Fruit fly (Drosophila melanogaster) whole organism, embryonic: ENCODE data around the gene a10.

Source experiments
- Aef1 ChIP-seq: fragments of 200-800 bp; sonication (Bioruptor generic); IDR thresholded peaks from 3 replicates; pipeline ENCODE4 v1.3.6; 2022; ENCODE audit warnings: missing biosample characterization, missing genetic modification characterization
- B-H1 ChIP-seq: fragments of 200-800 bp; sonication (Bioruptor generic); IDR thresholded peaks from 3 replicates; pipeline ENCODE4 v1.3.6; 2022; ENCODE audit warnings: missing biosample characterization, missing genetic modification characterization
- CG10267 ChIP-seq: fragments of 200-800 bp; sonication (Bioruptor generic); optimal IDR thresholded peaks from 2 replicates; lab custom pipeline; 2018; ENCODE audit warnings: missing biosample characterization, mild to moderate bottlenecking, missing genetic modification characterization, moderate library complexity
- CG10366 ChIP-seq: fragments of 200-800 bp; sonication (Bioruptor generic); IDR thresholded peaks from 2 replicates; pipeline ENCODE4 v1.3.6; 2022; ENCODE audit warnings: missing biosample characterization, missing genetic modification characterization
- CG10565 ChIP-seq: fragments of 200-800 bp; sonication (Bioruptor generic); optimal IDR thresholded peaks from 3 replicates; lab custom pipeline; 2016; ENCODE audit warnings: missing biosample characterization, mild to moderate bottlenecking, missing genetic modification characterization
- CG11085 ChIP-seq: fragments of 200-800 bp; sonication (Bioruptor generic); IDR thresholded peaks from 2 replicates; pipeline ENCODE4 v1.3.6; 2022; ENCODE audit warnings: missing biosample characterization, missing genetic modification characterization
- CG12942 ChIP-seq: fragments of 200-800 bp; sonication (Bioruptor generic); optimal IDR thresholded peaks from 3 replicates; lab custom pipeline; 2016; ENCODE audit warnings: missing biosample characterization, missing genetic modification characterization
- CG14050 ChIP-seq: fragments of 200-800 bp; sonication (Bioruptor generic); IDR thresholded peaks from 3 replicates; pipeline ENCODE4 v1.3.6; 2022; ENCODE audit warnings: missing biosample characterization, missing genetic modification characterization
- CG1602 ChIP-seq: fragments of 200-800 bp; sonication (Bioruptor generic); optimal IDR thresholded peaks from 3 replicates; lab custom pipeline; 2016; ENCODE audit warnings: missing biosample characterization, missing genetic modification characterization
- CG16813 ChIP-seq: fragments of 200-800 bp; sonication (Bioruptor generic); IDR thresholded peaks from 3 replicates; pipeline ENCODE4 v1.3.6; 2022; ENCODE audit warnings: missing biosample characterization, missing genetic modification characterization; ENCODE audit not compliant: partially characterized antibody
- CG17328 ChIP-seq: fragments of 200-800 bp; sonication (Bioruptor generic); IDR thresholded peaks from 2 replicates; pipeline ENCODE4 v1.3.6; 2022; ENCODE audit warnings: missing biosample characterization, missing genetic modification characterization
- CG2116 ChIP-seq: fragments of 200-800 bp; sonication (Bioruptor generic); optimal IDR thresholded peaks from 3 replicates; lab custom pipeline; 2018; ENCODE audit warnings: missing biosample characterization, mild to moderate bottlenecking, missing genetic modification characterization
- CG2712 ChIP-seq: fragments of 200-800 bp; optimal IDR thresholded peaks from 3 replicates; lab custom pipeline; 2019; ENCODE audit warnings: missing biosample characterization, mild to moderate bottlenecking, missing genetic modification characterization, moderate library complexity
- CG32772 ChIP-seq: fragments of 200-800 bp; sonication (Bioruptor generic); IDR thresholded peaks from 2 replicates; pipeline ENCODE4 v1.3.6; 2022; ENCODE audit warnings: missing biosample characterization, missing genetic modification characterization
- CG33557 ChIP-seq: fragments of 200-800 bp; sonication (Bioruptor generic); optimal IDR thresholded peaks from 2 replicates; lab custom pipeline; 2019; ENCODE audit warnings: missing biosample characterization, mild to moderate bottlenecking, missing genetic modification characterization, moderate library complexity
- CG34376 ChIP-seq: fragments of 200-800 bp; sonication (Bioruptor generic); optimal IDR thresholded peaks from 2 replicates; lab custom pipeline; 2018; ENCODE audit warnings: missing biosample characterization, mild to moderate bottlenecking, missing genetic modification characterization
- CG6254 ChIP-seq: fragments of 200-800 bp; sonication (Bioruptor generic); optimal IDR thresholded peaks from 3 replicates; lab custom pipeline; 2017; ENCODE audit warnings: mild to moderate bottlenecking, missing biosample characterization, missing genetic modification reagents, missing genetic modification characterization
- CG7271 ChIP-seq: fragments of 200-800 bp; sonication (Bioruptor generic); optimal IDR thresholded peaks from 2 replicates; lab custom pipeline; 2018; ENCODE audit warnings: missing biosample characterization, mild to moderate bottlenecking, missing genetic modification characterization, moderate library complexity
- E2f1 ChIP-seq: fragments of 200-800 bp; sonication (Bioruptor generic); IDR thresholded peaks from 2 replicates; pipeline ENCODE4 v1.3.6; 2022; ENCODE audit warnings: missing biosample characterization, missing genetic modification characterization
- ERR ChIP-seq: fragments of 200-800 bp; sonication (Bioruptor generic); optimal IDR thresholded peaks from 2 replicates; lab custom pipeline; 2016; ENCODE audit warnings: missing biosample characterization, missing genetic modification characterization
- Gsc ChIP-seq: fragments of 200-800 bp; sonication (Bioruptor generic); IDR thresholded peaks from 2 replicates; pipeline ENCODE4 v1.3.6; 2022; ENCODE audit warnings: missing biosample characterization, missing genetic modification characterization
- HHEX ChIP-seq: fragments of 200-800 bp; sonication (Bioruptor generic); optimal IDR thresholded peaks from 3 replicates; lab custom pipeline; 2017; ENCODE audit warnings: missing biosample characterization, mild to moderate bottlenecking, missing genetic modification characterization, missing genetic modification reagents
- Neu2 ChIP-seq: fragments of 200-800 bp; sonication (Bioruptor generic); optimal IDR thresholded peaks from 3 replicates; lab custom pipeline; 2016; ENCODE audit warnings: missing biosample characterization, missing genetic modification characterization, borderline replicate concordance
- Optix ChIP-seq: fragments of 200-800 bp; sonication (Bioruptor generic); IDR thresholded peaks from 3 replicates; pipeline ENCODE4 v1.3.6; 2022; ENCODE audit warnings: missing biosample characterization, missing genetic modification characterization
- Pdp1 ChIP-seq, 2 experiments: fragments of 200-800 bp; sonication (Bioruptor generic); optimal IDR thresholded peaks; 3 replicates each; lab custom pipeline; 2016; ENCODE audit warnings: missing biosample characterization in 2 of 2, missing genetic modification characterization in 2 of 2, mild to moderate bottlenecking in 1 of 2, moderate library complexity in 1 of 2
- Rfx ChIP-seq: fragments of 200-800 bp; sonication (Bioruptor generic); IDR thresholded peaks from 2 replicates; pipeline ENCODE4 v1.3.6; 2022; ENCODE audit warnings: missing biosample characterization, missing genetic modification characterization
- Spps ChIP-seq: fragments of 200-800 bp; sonication (Bioruptor generic); optimal IDR thresholded peaks from 2 replicates; lab custom pipeline; 2018; ENCODE audit warnings: missing biosample characterization, mild to moderate bottlenecking, missing genetic modification characterization
- Vsx1 ChIP-seq: fragments of 200-800 bp; sonication (Bioruptor generic); optimal IDR thresholded peaks from 2 replicates; lab custom pipeline; 2017; ENCODE audit warnings: missing biosample characterization, mild to moderate bottlenecking, missing genetic modification characterization, missing genetic modification reagents
- chif ChIP-seq, 2 experiments: fragments of 200-800 bp; sonication (Bioruptor generic); optimal IDR thresholded peaks; 3 replicates each; lab custom pipeline; 2016; ENCODE audit warnings: missing biosample characterization in 2 of 2, missing genetic modification characterization in 2 of 2
- corto ChIP-seq: fragments of 200-800 bp; sonication (Bioruptor generic); optimal IDR thresholded peaks from 2 replicates; lab custom pipeline; 2016; ENCODE audit warnings: missing biosample characterization, mild to moderate bottlenecking, missing genetic modification characterization, moderate library complexity
- esg ChIP-seq: fragments of 200-800 bp; sonication (Bioruptor generic); conservative IDR thresholded peaks from 2 replicates; pipeline ENCODE4 v1.3.6; 2022; ENCODE audit warnings: missing biosample characterization, missing genetic modification characterization
- gce ChIP-seq: fragments of 200-800 bp; sonication (Bioruptor generic); IDR thresholded peaks from 3 replicates; pipeline ENCODE4 v1.3.6; 2022; ENCODE audit warnings: missing biosample characterization, missing genetic modification characterization
- gsb ChIP-seq: fragments of 200-800 bp; sonication (Bioruptor generic); IDR thresholded peaks from 2 replicates; pipeline ENCODE4 v1.3.6; 2022; ENCODE audit warnings: missing biosample characterization, missing genetic modification characterization
- hkb ChIP-seq, 2 experiments: fragments of 200-800 bp in 1 of 2; fragments of >200 bp in 1 of 2; sonication (Bioruptor generic) in 1 of 2; IDR thresholded peaks in 1 of 2; optimal IDR thresholded peaks in 1 of 2; 2 replicates each; pipeline versions ENCODE4 v1.3.6 to Lab custom; 2017 to 2022; ENCODE audit warnings: missing biosample characterization in 1 of 2, missing genetic modification characterization in 1 of 2
- kni ChIP-seq: fragments of 200-800 bp; sonication (Bioruptor generic); optimal IDR thresholded peaks from 3 replicates; lab custom pipeline; 2017; ENCODE audit warnings: mild to moderate bottlenecking, missing biosample characterization, missing genetic modification reagents, missing genetic modification characterization
- lab ChIP-seq: fragments of 200-800 bp; sonication (Bioruptor generic); optimal IDR thresholded peaks from 3 replicates; lab custom pipeline; 2017; ENCODE audit warnings: missing biosample characterization, missing genetic modification characterization, mild to moderate bottlenecking, moderate library complexity, missing genetic modification reagents
- lmd ChIP-seq: fragments of 200-800 bp; sonication (Bioruptor generic); IDR thresholded peaks from 2 replicates; pipeline ENCODE4 v1.3.6; 2022; ENCODE audit warnings: missing biosample characterization, missing genetic modification characterization
- luna ChIP-seq: fragments of 200-800 bp; sonication (Bioruptor generic); optimal IDR thresholded peaks from 2 replicates; lab custom pipeline; 2016; ENCODE audit warnings: missing biosample characterization, missing genetic modification characterization
- onecut ChIP-seq: fragments of 200-800 bp; sonication (Bioruptor generic); IDR thresholded peaks from 2 replicates; pipeline ENCODE4 v1.3.6; 2022; ENCODE audit warnings: missing biosample characterization, missing genetic modification characterization
- shn ChIP-seq: fragments of 200-800 bp; sonication (Bioruptor generic); optimal IDR thresholded peaks from 3 replicates; lab custom pipeline; 2016; ENCODE audit warnings: missing biosample characterization, missing genetic modification characterization
- sisA ChIP-seq: fragments of 200-800 bp; sonication (Bioruptor generic); IDR thresholded peaks from 2 replicates; pipeline ENCODE4 v1.3.6; 2022; ENCODE audit warnings: missing biosample characterization, missing genetic modification characterization
- slbo ChIP-seq: fragments of 200-800 bp; sonication (Bioruptor generic); IDR thresholded peaks from 2 replicates; pipeline ENCODE4 v1.3.6; 2022; ENCODE audit warnings: missing biosample characterization, missing genetic modification characterization
- stwl ChIP-seq: fragments of 200-800 bp; sonication (Bioruptor generic); optimal IDR thresholded peaks from 3 replicates; lab custom pipeline; 2018; ENCODE audit warnings: missing biosample characterization, mild to moderate bottlenecking, missing genetic modification characterization, moderate library complexity
- sug ChIP-seq: fragments of 200-800 bp; optimal IDR thresholded peaks from 2 replicates; lab custom pipeline; 2019; ENCODE audit warnings: missing biosample characterization, mild to moderate bottlenecking, missing genetic modification characterization, moderate library complexity
- tgo ChIP-seq: fragments of 200-800 bp; sonication (Bioruptor generic); IDR thresholded peaks from 3 replicates; pipeline ENCODE4 v1.3.6; 2022; ENCODE audit warnings: missing biosample characterization, missing genetic modification characterization

The a10 gene

dm6 chr3L:17006250-17006693 is 17.3 kb downstream of the a10 start (continued):
- TF ChIP-seq hkb (optimal IDR thresholded peaks at IDR 0.05; lab: Kevin White, UChicago) (no peak), hkb (GFP tag; IDR thresholded peaks at IDR 0.05; lab: Robert Waterston, UW) (no peak), HHEX (GFP tag; lab: Kevin White, UChicago) (peak; percentile 23)

- TF ChIP-seq shn (GFP tag; lab: Kevin White, UChicago) (no peak), CG34376 (peak; percentile 65), Pdp1 (GFP tag; optimal IDR thresholded peaks at IDR 0.05; lab: Kevin White, UChicago) (peak in 1 of 2 experiments; percentile 39), sug (tag; lab: Kevin White, UChicago) (peak; percentile 11), Rfx (GFP tag; lab: Robert Waterston, UW) (0 out of 2 replicates have a peak, but pooled peaks have one; percentile 5), stwl (tag; lab: Kevin White, UChicago) (peak; percentile 4), CG2116 (GFP tag; lab: Kevin White, UChicago) (no peak), CG1602 (GFP tag; lab: Kevin White, UChicago) (no peak)
These were observed 18.1 kb downstream of the a10 start for dm6 chr3L:17005415-17005796.

- TF ChIP-seq CG12942 (no peak), CG10267 (tag; lab: Kevin White, UChicago) (no peak), ERR (GFP tag; lab: Kevin White, UChicago) (peak; percentile 12), Spps (tag; lab: Kevin White, UChicago) (no peak), gce (GFP tag; lab: Robert Waterston, UW) (0 out of 3 replicates have a peak, but pooled peaks have one; percentile 35), CG14050 (GFP tag; lab: Robert Waterston, UW) (0 out of 3 replicates have a peak, but pooled peaks have one; percentile 19), CG2712 (no peak), lab (GFP tag; lab: Kevin White, UChicago) (peak; percentile 19), E2f1 (GFP tag; lab: Robert Waterston, UW) (0 out of 2 replicates have a peak, but pooled peaks have one; percentile 12), chif (GFP tag; optimal IDR thresholded peaks at IDR 0.05; lab: Kevin White, UChicago) (no peak), CG17328 (GFP tag; lab: Robert Waterston, UW) (0 out of 2 replicates have a peak, but pooled peaks have one; percentile 23), Gsc (GFP tag; lab: Robert Waterston, UW) (no peak), CG7271 (no peak), CG16813 (GFP tag; lab: Robert Waterston, UW) (no peak), CG11085 (GFP tag; lab: Robert Waterston, UW) (peak; percentile 6; the same call in 1 of the 2 replicates), CG33557 (GFP tag; lab: Kevin White, UChicago) (peak; percentile 20), luna (GFP tag; lab: Kevin White, UChicago) (no peak), Neu2 (GFP tag; lab: Kevin White, UChicago) (no peak), B-H1 (no peak), lmd (peak; percentile 32; the same call in 1 of the 2 replicates), slbo (GFP tag; lab: Robert Waterston, UW) (peak; percentile 57), Aef1 (GFP tag; lab: Robert Waterston, UW) (peak; percentile 10; the same call in 2 of the 3 replicates), esg (0 out of 2 replicates have a peak, but pooled peaks have one; percentile 9), Vsx1 (GFP tag; lab: Kevin White, UChicago) (no peak), Optix (no peak), CG10366 (peak; percentile 43), Rfx (GFP tag; lab: Robert Waterston, UW) (peak; percentile 69), sisA (GFP tag; lab: Robert Waterston, UW) (peak; percentile 33; the same call in 1 of the 2 replicates), CG32772 (peak; percentile 56; the same call in 1 of the 2 replicates), kni (GFP tag; lab: Kevin White, UChicago) (peak; percentile 3), onecut (GFP tag; lab: Robert Waterston, UW) (no peak), tgo (peak; percentile 34; the same call in 1 of the 3 replicates), gsb (GFP tag; lab: Robert Waterston, UW) (0 out of 2 replicates have a peak, but pooled peaks have one; percentile 20), CG6254 (GFP tag; lab: Kevin White, UChicago) (no peak), CG10565 (GFP tag; lab: Kevin White, UChicago) (no peak), corto (GFP tag; lab: Kevin White, UChicago) (no peak)
These were observed 18.7 kb downstream of the a10 start for dm6 chr3L:17004765-17005414.
